Worm (Caenorhabditis elegans) whole organism, L4 larva: Measurements from ENCODE around the gene fpn-1.2.
A peak's percentile ranks its signal among the peaks of the same experiment; 100 is the strongest.

Experiments used
- F10B5.3 ChIP-seq: sonication (generic microtip); optimal IDR thresholded peaks from 2 replicates; lab custom pipeline; 2016; ENCODE audit warnings: mild to moderate bottlenecking, missing genetic modification characterization, missing compliant biosample characterization
- F37D6.2 ChIP-seq: sonication (generic microtip); optimal IDR thresholded peaks from 2 replicates; lab custom pipeline; 2016; ENCODE audit warnings: mild to moderate bottlenecking, missing genetic modification characterization, missing compliant biosample characterization
- F44E2.7 ChIP-seq: fragments of 200-800 bp; sonication (Bioruptor generic); IDR thresholded peaks from 2 replicates; pipeline ENCODE4 v2.1.2; 2022; ENCODE audit warnings: missing genetic modification characterization, missing compliant biosample characterization
- T20F7.1 ChIP-seq: fragments of 200-800 bp; sonication (Bioruptor generic); optimal IDR thresholded peaks from 2 replicates; lab custom pipeline; 2018; ENCODE audit warnings: mild to moderate bottlenecking, missing genetic modification characterization, missing compliant biosample characterization
- Y48G9A.11 ChIP-seq: fragments of 200-800 bp; sonication (Bioruptor generic); IDR thresholded peaks from 2 replicates; pipeline ENCODE4 v1.3.6; 2022; ENCODE audit warnings: missing genetic modification reagents, missing genetic modification characterization, missing compliant biosample characterization
- Y75B8A.6 ChIP-seq: fragments of 200-800 bp; sonication (Bioruptor generic); IDR thresholded peaks from 2 replicates; pipeline ENCODE4 v1.3.6; 2022; ENCODE audit warnings: missing genetic modification reagents, missing genetic modification characterization, missing compliant biosample characterization
- ZK337.2 ChIP-seq: fragments of 200-800 bp; sonication (Bioruptor generic); IDR thresholded peaks from 2 replicates; pipeline ENCODE4 v1.3.6; 2022; ENCODE audit warnings: missing genetic modification reagents, missing genetic modification characterization, missing compliant biosample characterization
- ZK546.5 ChIP-seq, 2 experiments: sonication (generic microtip); optimal IDR thresholded peaks; 2 replicates each; lab custom pipeline; 2017; ENCODE audit warnings: missing biosample characterization in 2 of 2, missing genetic modification characterization in 2 of 2
- aha-1 ChIP-seq: fragments of 150-350 bp; peaks from one replicate; lab custom pipeline; 2014; ENCODE audit warnings: missing biosample characterization, missing genetic modification characterization
- aly-2 ChIP-seq: sonication (generic microtip); optimal IDR thresholded peaks from 2 replicates; lab custom pipeline; 2018; ENCODE audit warnings: missing biosample characterization, missing genetic modification characterization
- attf-4 ChIP-seq: sonication (generic microtip); optimal IDR thresholded peaks from 3 replicates; lab custom pipeline; 2017; ENCODE audit warnings: missing biosample characterization, missing genetic modification characterization
- ceh-32 ChIP-seq: sonication (generic microtip); optimal IDR thresholded peaks from 2 replicates; lab custom pipeline; 2016; ENCODE audit warnings: mild to moderate bottlenecking, missing genetic modification characterization, missing compliant biosample characterization; ENCODE audit not compliant: poor library complexity
- cey-2 ChIP-seq: sonication (generic microtip); optimal IDR thresholded peaks from 3 replicates; lab custom pipeline; 2017; ENCODE audit warnings: missing genetic modification characterization, mild to moderate bottlenecking, missing compliant biosample characterization, antibody characterized with exemption, borderline replicate concordance; ENCODE audit not compliant: insufficient read depth
- dmd-6 ChIP-seq: fragments of 200-800 bp; sonication (Bioruptor generic); IDR thresholded peaks from 2 replicates; pipeline ENCODE4 v1.3.6; 2022; ENCODE audit warnings: missing genetic modification reagents, missing genetic modification characterization, missing compliant biosample characterization
- dmd-9 ChIP-seq: fragments of 200-800 bp; sonication (Bioruptor generic); IDR thresholded peaks from 2 replicates; pipeline ENCODE4 v1.3.6; 2022; ENCODE audit warnings: missing genetic modification reagents, missing genetic modification characterization, missing compliant biosample characterization
- gei-8 ChIP-seq: fragments of 200-800 bp; sonication (Bioruptor generic); optimal IDR thresholded peaks from 2 replicates; lab custom pipeline; 2018; ENCODE audit warnings: mild to moderate bottlenecking, missing genetic modification characterization, missing compliant biosample characterization
- hif-1 ChIP-seq, 2 experiments: sonication (generic microtip); optimal IDR thresholded peaks; 2 replicates each; lab custom pipeline; 2016 to 2017; ENCODE audit warnings: missing compliant biosample characterization in 2 of 2, missing genetic modification characterization in 2 of 2, missing genetic modification reagents in 2 of 2, missing genotype in 2 of 2, mild to moderate bottlenecking in 1 of 2
- hlh-11 ChIP-seq: fragments of 200-800 bp; sonication (Bioruptor generic); optimal IDR thresholded peaks from 2 replicates; lab custom pipeline; 2018; ENCODE audit warnings: mild to moderate bottlenecking, missing genetic modification characterization, missing compliant biosample characterization
- hlh-30 ChIP-seq: sonication (generic microtip); optimal IDR thresholded peaks from 2 replicates; lab custom pipeline; 2017; ENCODE audit warnings: antibody characterized with exemption, mild to moderate bottlenecking, missing genetic modification characterization, missing compliant biosample characterization; ENCODE audit not compliant: insufficient read depth
- hmg-1.1 ChIP-seq: fragments of 200-800 bp; sonication (Bioruptor generic); IDR thresholded peaks from 2 replicates; pipeline ENCODE4 v1.3.6; 2022; ENCODE audit warnings: missing genetic modification reagents, missing genetic modification characterization, missing compliant biosample characterization
- jun-1 ChIP-seq: fragments of 150-350 bp; optimal IDR thresholded peaks from 2 replicates; lab custom pipeline; 2014; ENCODE audit warnings: missing biosample characterization, missing genetic modification reagents, missing genetic modification characterization
- madf-9 ChIP-seq: fragments of 200-800 bp; sonication (Bioruptor generic); conservative IDR thresholded peaks from 2 replicates; pipeline ENCODE4 v1.3.6; 2022; ENCODE audit warnings: missing genetic modification reagents, missing genetic modification characterization, missing compliant biosample characterization
- mdl-1 ChIP-seq, 2 experiments: fragments of 150-350 bp in 1 of 2; sonication (generic microtip) in 1 of 2; optimal IDR thresholded peaks; 2 replicates each; lab custom pipeline; 2014 to 2017; ENCODE audit warnings: missing biosample characterization in 2 of 2, missing genetic modification characterization in 2 of 2
- mep-1 ChIP-seq: fragments of 150-350 bp; sonication (generic microtip); optimal IDR thresholded peaks from 3 replicates; lab custom pipeline; 2014; ENCODE audit warnings: missing biosample characterization, missing genetic modification characterization
- mes-2 ChIP-seq: sonication (generic microtip); optimal IDR thresholded peaks from 2 replicates; lab custom pipeline; 2016; ENCODE audit warnings: missing genotype, mild to moderate bottlenecking, missing genetic modification characterization, missing compliant biosample characterization; ENCODE audit not compliant: poor library complexity, severe bottlenecking
- mxl-3 ChIP-seq: fragments of 200-800 bp; sonication (Bioruptor generic); optimal IDR thresholded peaks from 2 replicates; lab custom pipeline; 2018; ENCODE audit warnings: mild to moderate bottlenecking, missing genetic modification characterization, missing compliant biosample characterization
- nhr-28 ChIP-seq: fragments of 150-350 bp; optimal IDR thresholded peaks from 2 replicates; lab custom pipeline; 2014; ENCODE audit warnings: missing biosample characterization, missing genetic modification characterization
- nhr-48 ChIP-seq: sonication (generic microtip); optimal IDR thresholded peaks from 2 replicates; lab custom pipeline; 2016; ENCODE audit warnings: mild to moderate bottlenecking, missing genetic modification characterization, missing compliant biosample characterization
- nhr-76 ChIP-seq: fragments of 150-350 bp; optimal IDR thresholded peaks from 2 replicates; lab custom pipeline; 2014; ENCODE audit warnings: missing biosample characterization, missing genetic modification characterization
- php-3 ChIP-seq: fragments of 200-800 bp; sonication (Bioruptor generic); IDR thresholded peaks from 2 replicates; pipeline ENCODE4 v1.3.6; 2022; ENCODE audit warnings: missing genetic modification reagents, missing genetic modification characterization, missing compliant biosample characterization
- skn-1 ChIP-seq: fragments of 150-350 bp; optimal IDR thresholded peaks from 2 replicates; lab custom pipeline; 2014; ENCODE audit warnings: missing biosample characterization, missing genetic modification characterization
- spr-1 ChIP-seq: sonication (generic microtip); optimal IDR thresholded peaks from 2 replicates; lab custom pipeline; 2016; ENCODE audit warnings: mild to moderate bottlenecking, missing genetic modification characterization, missing compliant biosample characterization
- spr-3 ChIP-seq: fragments of 200-800 bp; sonication (Bioruptor generic); optimal IDR thresholded peaks from 2 replicates; lab custom pipeline; 2018; ENCODE audit warnings: mild to moderate bottlenecking, missing genetic modification characterization, missing compliant biosample characterization
- tra-1 ChIP-seq: fragments of 200-800 bp; sonication (Bioruptor generic); IDR thresholded peaks from 2 replicates; pipeline ENCODE4 v1.3.6; 2022; ENCODE audit warnings: missing genetic modification reagents, missing genetic modification characterization, missing compliant biosample characterization
- unc-130 ChIP-seq: sonication (generic microtip); optimal IDR thresholded peaks from 2 replicates; lab custom pipeline; 2016; ENCODE audit warnings: missing genetic modification reagents, missing genetic modification characterization, missing compliant biosample characterization
- unc-62 ChIP-seq, 3 experiments: fragments of 150-350 bp in 1 of 3; sonication (generic microtip); optimal IDR thresholded peaks in 2 of 3; peaks in 1 of 3; 1 replicate in 1 of 3; 2 replicates in 2 of 3; lab custom pipeline; 2014 to 2017; ENCODE audit warnings: missing biosample characterization in 3 of 3, missing genetic modification characterization in 3 of 3, missing genetic modification reagents in 3 of 3, missing genotype in 1 of 3
- vab-7 ChIP-seq: fragments of 200-800 bp; sonication (Bioruptor generic); IDR thresholded peaks from 2 replicates; pipeline ENCODE4 v1.3.6; 2022; ENCODE audit warnings: missing genetic modification reagents, missing genetic modification characterization, missing compliant biosample characterization
- ztf-11 ChIP-seq: fragments of 150-350 bp; optimal IDR thresholded peaks from 2 replicates; lab custom pipeline; 2014; ENCODE audit warnings: missing biosample characterization, missing genetic modification characterization
- ztf-7 ChIP-seq: fragments of 150-350 bp; optimal IDR thresholded peaks from 2 replicates; lab custom pipeline; 2014; ENCODE audit warnings: missing biosample characterization, missing genetic modification characterization

The fpn-1.2 gene

ce11 chrV:1442042-1442441 is 22.5 kb downstream of the fpn-1.2 start, which contains the start of gene cnc-11:
TSS of gene cnc-11 (plus strand) at chrV:1442342.
- no peak for TF ChIP-seq jun-1 (tag; lab: Kevin White, UChicago)
- peak in 1 of 2 experiments; percentile 65 for TF ChIP-seq unc-62 (GFP tag; optimal IDR thresholded peaks at IDR 0.05 in 1 of 2; lab: Kevin White, UChicago)
- no peak for TF ChIP-seq unc-62 (tag; optimal IDR thresholded peaks at IDR 0.05; lab: Kevin White, UChicago)
- TF ChIP-seq ztf-7, result no peak
- TF ChIP-seq Y75B8A.6 (GFP tag; lab: Robert Waterston, UW), result no peak

- TF ChIP-seq hlh-11 (tag; lab: Kevin White, UChicago) (peak; percentile 17), hmg-1.1 (GFP tag; lab: Robert Waterston, UW) (no peak), hlh-30 (tag; lab: Kevin White, UChicago) (peak; percentile 47), F44E2.7 (GFP tag; lab: Robert Waterston, UW) (no peak), php-3 (GFP tag; lab: Robert Waterston, UW) (no peak), nhr-48 (tag; lab: Kevin White, UChicago) (peak; percentile 7), spr-3 (no peak), dmd-6 (GFP tag; lab: Robert Waterston, UW) (peak; percentile 36), nhr-28 (peak; percentile 68), aha-1 (peak; percentile 11), cey-2 (tag; lab: Kevin White, UChicago) (peak; percentile 16), mdl-1 (tag; optimal IDR thresholded peaks at IDR 0.05; lab: Kevin White, UChicago) (peak in 1 of 2 experiments; percentile 19)
Observed at ce11 chrV:1438832-1439231, 25.7 kb downstream of the fpn-1.2 start, which contains the start of gene R09B5.11. TSS of gene R09B5.11 (plus strand) at chrV:1439205.

ce11 chrV:1438205-1438604 is 26.3 kb downstream of the fpn-1.2 start:
- no peak for TF ChIP-seq tra-1 (GFP tag; lab: Robert Waterston, UW)
- TF ChIP-seq hmg-1.1 (GFP tag; lab: Robert Waterston, UW), result no peak
- no peak for TF ChIP-seq ZK337.2 (GFP tag; lab: Robert Waterston, UW)
- no peak for TF ChIP-seq ztf-11 (tag; lab: Kevin White, UChicago)
- no peak for TF ChIP-seq mes-2 (tag; lab: Kevin White, UChicago)
- no peak for TF ChIP-seq ztf-7
- no peak for TF ChIP-seq T20F7.1 (GFP tag; lab: Kevin White, UChicago)
- no peak for TF ChIP-seq dmd-6 (GFP tag; lab: Robert Waterston, UW)
- no peak for TF ChIP-seq aly-2 (tag; lab: Kevin White, UChicago)
- TF ChIP-seq ceh-32 (tag; lab: Kevin White, UChicago), result no peak
- peak; percentile 6 for TF ChIP-seq hlh-30 (tag; lab: Kevin White, UChicago)
- TF ChIP-seq attf-4 (tag; lab: Kevin White, UChicago), result no peak
- TF ChIP-seq unc-130 (GFP tag; lab: Kevin White, UChicago), result no peak
- TF ChIP-seq Y48G9A.11 (GFP tag; lab: Robert Waterston, UW), result no peak
- TF ChIP-seq mxl-3 (GFP tag; lab: Kevin White, UChicago), result no peak
- TF ChIP-seq aha-1, result peak; percentile 84
- TF ChIP-seq jun-1 (tag; lab: Kevin White, UChicago), result no peak
- TF ChIP-seq spr-1, result no peak
- TF ChIP-seq mep-1 (tag; lab: Kevin White, UChicago), result no peak
- TF ChIP-seq unc-62 (GFP tag; optimal IDR thresholded peaks at IDR 0.05 in 1 of 2; lab: Kevin White, UChicago), result peak in 1 of 2 experiments; percentile 88
- TF ChIP-seq unc-62 (tag; optimal IDR thresholded peaks at IDR 0.05; lab: Kevin White, UChicago), result no peak
- TF ChIP-seq hif-1 (tag; optimal IDR thresholded peaks at IDR 0.05; lab: Kevin White, UChicago), result no peak

- TF ChIP-seq nhr-76 (no peak), nhr-28 (no peak), madf-9 (GFP tag; lab: Robert Waterston, UW) (no peak), skn-1 (no peak), aly-2 (tag; lab: Kevin White, UChicago) (no peak), spr-1 (no peak), hif-1 (tag; optimal IDR thresholded peaks at IDR 0.05; lab: Kevin White, UChicago) (no peak), ZK546.5 (tag; optimal IDR thresholded peaks at IDR 0.05; lab: Kevin White, UChicago) (no peak), unc-130 (GFP tag; lab: Kevin White, UChicago) (no peak), gei-8 (GFP tag; lab: Kevin White, UChicago) (no peak), hlh-11 (tag; lab: Kevin White, UChicago) (no peak), vab-7 (GFP tag; lab: Robert Waterston, UW) (no peak), F10B5.3 (tag; lab: Kevin White, UChicago) (no peak), dmd-9 (no peak), F37D6.2 (tag; lab: Kevin White, UChicago) (no peak), ztf-7 (no peak)
Observed at ce11 chrV:1435106-1435505, 29.4 kb downstream of the fpn-1.2 start.
